Worm (Caenorhabditis elegans): ENCODE data around the gene drl-1.

DNA sequence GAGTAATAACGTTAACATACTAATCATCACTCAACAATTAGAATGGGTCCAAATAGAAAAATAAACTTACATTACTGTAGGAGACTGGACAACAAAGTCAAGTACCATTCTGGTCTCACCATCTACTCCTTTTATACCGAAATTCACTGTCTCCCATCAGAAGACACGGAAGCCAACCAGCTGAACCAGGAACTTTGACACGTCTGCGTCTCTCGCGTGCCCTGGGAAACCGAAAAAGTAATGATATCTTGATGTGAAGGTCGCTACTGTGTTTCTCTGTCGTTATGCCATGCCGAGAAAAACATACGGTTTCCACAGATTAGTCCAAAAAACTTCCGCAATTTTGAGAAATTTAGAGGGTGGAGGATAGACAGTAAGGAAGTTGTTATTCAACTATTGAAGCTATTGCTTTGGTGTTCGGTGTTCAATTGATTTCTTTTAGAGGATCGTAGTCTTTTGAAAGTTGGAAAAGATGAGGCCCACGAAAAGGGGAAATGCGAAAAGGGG lies 1.8 kb downstream of the drl-1 start, which contains the start of gene col-101:
- no peak for TF ChIP-seq lin-13 (tag; optimal IDR thresholded peaks at IDR 0.05)
- TF ChIP-seq nhr-237 (tag; optimal IDR thresholded peaks at IDR 0.05): no peak
- TF ChIP-seq mep-1 (tag; optimal IDR thresholded peaks at IDR 0.05): no peak

All from whole organism, mixed stage, embryonic.